Worm (Caenorhabditis elegans): ENCODE results near the gene F53C11.9.

F53C11.9 gene

DNA sequence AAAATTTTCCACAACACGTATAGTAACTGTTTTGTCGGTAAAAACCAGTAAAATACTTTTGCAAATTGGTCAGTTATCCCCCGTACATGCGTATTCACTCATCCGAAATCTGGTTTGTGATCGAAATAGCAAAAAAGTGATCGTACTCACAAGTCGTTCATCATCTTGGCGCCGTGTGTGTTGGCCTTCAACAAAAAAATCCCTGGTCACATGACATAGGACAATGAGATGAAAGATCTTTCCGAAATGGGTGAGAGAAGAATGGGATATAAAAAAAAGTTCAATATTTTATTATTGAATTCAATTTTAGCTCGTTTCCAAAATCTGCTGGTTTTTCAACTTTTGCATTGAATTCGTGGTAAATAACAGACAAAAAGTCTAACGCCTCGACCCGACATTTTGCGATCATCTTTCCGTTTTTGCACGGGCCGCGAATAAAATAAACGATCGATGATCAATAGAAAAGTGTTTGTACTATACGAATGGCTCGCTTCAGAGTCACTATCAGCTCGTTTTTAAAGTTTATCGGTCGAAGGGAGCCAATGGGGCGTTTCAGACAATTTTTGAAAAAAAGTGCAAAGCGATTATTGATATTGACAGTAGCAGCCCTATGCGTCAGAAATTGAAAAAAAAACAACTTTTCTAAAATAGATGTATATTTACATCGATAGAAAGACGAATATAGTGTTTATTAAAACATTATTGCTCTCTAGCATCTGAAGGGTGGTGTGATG is 10.3 kb downstream of the F53C11.9 start:
- TF ChIP-seq hmg-11 (tag; optimal IDR thresholded peaks at IDR 0.05), result no peak
- no peak for TF ChIP-seq nhr-11 (tag; optimal IDR thresholded peaks at IDR 0.05)
- no peak for TF ChIP-seq R02D3.7 (tag; optimal IDR thresholded peaks at IDR 0.05)
- no peak for TF ChIP-seq daf-12 (tag; optimal IDR thresholded peaks at IDR 0.05)
- no peak for TF ChIP-seq lin-15B (tag; optimal IDR thresholded peaks at IDR 0.05)
- TF ChIP-seq aly-2 (tag; optimal IDR thresholded peaks at IDR 0.05), result no peak
- no peak for TF ChIP-seq fos-1 (tag; optimal IDR thresholded peaks at IDR 0.05)
- no peak for TF ChIP-seq ZK546.5 (tag; optimal IDR thresholded peaks at IDR 0.05)
- TF ChIP-seq snpc-4 (tag; optimal IDR thresholded peaks at IDR 0.05), result no peak
- no peak for TF ChIP-seq ceh-28 (tag; optimal IDR thresholded peaks at IDR 0.05)
- no peak for TF ChIP-seq ceh-16 (tag; optimal IDR thresholded peaks at IDR 0.05)
- peak; percentile 42 for TF ChIP-seq nhr-23 (tag; optimal IDR thresholded peaks at IDR 0.05)
- no peak for TF ChIP-seq lin-39 (tag; optimal IDR thresholded peaks at IDR 0.05)
- no peak for TF ChIP-seq ztf-4 (tag; optimal IDR thresholded peaks at IDR 0.05)
- TF ChIP-seq lsy-12 (tag; optimal IDR thresholded peaks at IDR 0.05), result no peak
- TF ChIP-seq ceh-82 (tag; optimal IDR thresholded peaks at IDR 0.05), result no peak
- TF ChIP-seq nhr-76 (tag; optimal IDR thresholded peaks at IDR 0.05), result no peak
- no peak for TF ChIP-seq jun-1 (tag; optimal IDR thresholded peaks at IDR 0.05)
- no peak for TF ChIP-seq eor-1 (tag; optimal IDR thresholded peaks at IDR 0.05)
- no peak for TF ChIP-seq nhr-28 (tag; optimal IDR thresholded peaks at IDR 0.05)
- TF ChIP-seq nhr-237 (tag; optimal IDR thresholded peaks at IDR 0.05), result no peak
- TF ChIP-seq elt-3 (tag; optimal IDR thresholded peaks at IDR 0.05), result no peak
- no peak for TF ChIP-seq elt-1 (tag; optimal IDR thresholded peaks at IDR 0.05)
- no peak for TF ChIP-seq tbx-2 (tag; optimal IDR thresholded peaks at IDR 0.05)
- TF ChIP-seq nhr-43 (tag; optimal IDR thresholded peaks at IDR 0.05; ENCODE audit: poor library complexity, severe bottlenecking), result peak; percentile 66
- peak; percentile 69 for TF ChIP-seq nhr-25 (tag; optimal IDR thresholded peaks at IDR 0.05)
- no peak for TF ChIP-seq ztf-11 (tag; optimal IDR thresholded peaks at IDR 0.05)
- TF ChIP-seq elt-2 (tag; optimal IDR thresholded peaks at IDR 0.05), result peak; percentile 62
- TF ChIP-seq fkh-2 (tag; optimal IDR thresholded peaks at IDR 0.05), result no peak
- TF ChIP-seq mdl-1 (tag; optimal IDR thresholded peaks at IDR 0.05), result no peak
- no peak for TF ChIP-seq ceh-9 (tag; optimal IDR thresholded peaks at IDR 0.05)
- TF ChIP-seq ama-1 (optimal IDR thresholded peaks at IDR 0.05), result no peak
- TF ChIP-seq skn-1 (tag; optimal IDR thresholded peaks at IDR 0.05), result no peak
- no peak for TF ChIP-seq unc-62 (GFP tag; optimal IDR thresholded peaks at IDR 0.05)
- no peak for TF ChIP-seq nhr-67 (tag; optimal IDR thresholded peaks at IDR 0.05)
- TF ChIP-seq nfya-1 (tag; optimal IDR thresholded peaks at IDR 0.05; ENCODE audit: insufficient read depth), result peak; percentile 7
- TF ChIP-seq unc-39 (tag; optimal IDR thresholded peaks at IDR 0.05), result no peak
- TF ChIP-seq nhr-77 (tag; optimal IDR thresholded peaks at IDR 0.05), result no peak
- peak; percentile 48 for TF ChIP-seq pha-4 (tag; optimal IDR thresholded peaks at IDR 0.05)
- no peak for TF ChIP-seq egl-5 (tag; optimal IDR thresholded peaks at IDR 0.05)
- no peak for TF ChIP-seq zag-1 (tag; optimal IDR thresholded peaks at IDR 0.05)
- TF ChIP-seq pqm-1 (tag; optimal IDR thresholded peaks at IDR 0.05), result peak; percentile 56

DNA sequence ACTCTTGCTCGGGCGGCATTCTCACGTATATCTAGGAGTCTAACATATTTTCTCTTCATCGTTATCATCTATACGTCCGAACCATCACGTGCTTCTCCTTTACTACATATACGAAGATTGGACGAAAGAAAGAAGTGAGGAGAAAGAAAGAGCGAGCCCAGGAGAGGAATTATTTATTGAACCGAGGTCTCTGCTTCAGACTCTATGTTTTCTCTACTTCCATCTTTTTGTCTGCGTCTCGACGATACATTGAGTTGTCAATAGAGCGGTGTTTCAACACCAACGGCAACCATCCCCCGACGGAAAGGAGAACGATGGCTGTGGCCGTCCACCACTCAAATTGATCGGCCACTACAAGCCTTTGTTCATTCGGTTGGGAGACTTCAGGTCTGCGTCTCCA is 11.5 kb downstream of the F53C11.9 start:
- TF ChIP-seq mdl-1 (tag; optimal IDR thresholded peaks at IDR 0.05) (peak; percentile 44), skn-1 (tag; optimal IDR thresholded peaks at IDR 0.05) (peak; percentile 29), R02D3.7 (tag; optimal IDR thresholded peaks at IDR 0.05) (peak; percentile 19), elt-3 (tag; optimal IDR thresholded peaks at IDR 0.05) (no peak), ceh-16 (tag; optimal IDR thresholded peaks at IDR 0.05) (no peak), ceh-9 (tag; optimal IDR thresholded peaks at IDR 0.05) (no peak), hmg-11 (tag; optimal IDR thresholded peaks at IDR 0.05) (peak; percentile 88), nhr-43 (tag; optimal IDR thresholded peaks at IDR 0.05; ENCODE audit: poor library complexity, severe bottlenecking) (peak; percentile 20), fkh-10 (GFP tag; optimal IDR thresholded peaks at IDR 0.05) (peak; percentile 25), jun-1 (tag; optimal IDR thresholded peaks at IDR 0.05) (peak; percentile 90), ztf-4 (tag; optimal IDR thresholded peaks at IDR 0.05) (no peak), nfya-1 (tag; optimal IDR thresholded peaks at IDR 0.05; ENCODE audit: insufficient read depth) (peak; percentile 95), daf-12 (tag; optimal IDR thresholded peaks at IDR 0.05) (no peak), pqm-1 (tag; optimal IDR thresholded peaks at IDR 0.05) (peak; percentile 79), nhr-28 (tag; optimal IDR thresholded peaks at IDR 0.05) (no peak), unc-62 (GFP tag; optimal IDR thresholded peaks at IDR 0.05) (peak; percentile 60), nhr-12 (tag; optimal IDR thresholded peaks at IDR 0.05) (no peak), nhr-67 (tag; optimal IDR thresholded peaks at IDR 0.05) (no peak), sea-2 (GFP tag; optimal IDR thresholded peaks at IDR 0.05) (no peak), egl-5 (tag; optimal IDR thresholded peaks at IDR 0.05) (peak; percentile 80), nhr-25 (tag; optimal IDR thresholded peaks at IDR 0.05) (peak; percentile 84), unc-39 (tag; optimal IDR thresholded peaks at IDR 0.05) (no peak), ceh-28 (tag; optimal IDR thresholded peaks at IDR 0.05) (peak; percentile 84), ZK546.5 (tag; optimal IDR thresholded peaks at IDR 0.05) (no peak), aly-2 (tag; optimal IDR thresholded peaks at IDR 0.05) (no peak), lin-39 (tag; optimal IDR thresholded peaks at IDR 0.05) (peak; percentile 96), nhr-11 (tag; optimal IDR thresholded peaks at IDR 0.05) (peak; percentile 91), nhr-77 (tag; optimal IDR thresholded peaks at IDR 0.05) (no peak), elt-1 (tag; optimal IDR thresholded peaks at IDR 0.05) (no peak), ama-1 (optimal IDR thresholded peaks at IDR 0.05) (peak; percentile 76), lin-15B (tag; optimal IDR thresholded peaks at IDR 0.05) (peak; percentile 94), egl-27 (tag; optimal IDR thresholded peaks at IDR 0.05) (no peak), fos-1 (tag; optimal IDR thresholded peaks at IDR 0.05) (peak; percentile 0), nhr-237 (tag; optimal IDR thresholded peaks at IDR 0.05) (no peak), fkh-2 (tag; optimal IDR thresholded peaks at IDR 0.05) (peak; percentile 1), snpc-4 (tag; optimal IDR thresholded peaks at IDR 0.05) (peak; percentile 71), elt-2 (tag; optimal IDR thresholded peaks at IDR 0.05) (peak; percentile 87), pha-4 (tag; optimal IDR thresholded peaks at IDR 0.05) (peak; percentile 99), ceh-82 (tag; optimal IDR thresholded peaks at IDR 0.05) (peak; percentile 50), zag-1 (tag; optimal IDR thresholded peaks at IDR 0.05) (no peak)

Data from whole organism, L3 larva.